Worm (Caenorhabditis elegans) whole organism, L4 larva: Measurements from ENCODE around the gene D2045.8.

Experiments used
- T26A8.4 ChIP-seq: fragments of 200-800 bp; sonication (Bioruptor generic); IDR thresholded peaks from 2 replicates; pipeline ENCODE4 v1.3.6; 2022; ENCODE audit warnings: missing genetic modification characterization, missing compliant biosample characterization
- aly-2 ChIP-seq: sonication (generic microtip); optimal IDR thresholded peaks from 2 replicates; lab custom pipeline; 2018; ENCODE audit warnings: missing biosample characterization, missing genetic modification characterization
- daf-19 ChIP-seq: fragments of 200-800 bp; sonication (Bioruptor generic); conservative IDR thresholded peaks from 2 replicates; pipeline ENCODE4 v1.3.6; 2022; ENCODE audit warnings: missing genetic modification characterization, missing compliant biosample characterization
- dmd-9 ChIP-seq: fragments of 200-800 bp; sonication (Bioruptor generic); IDR thresholded peaks from 2 replicates; pipeline ENCODE4 v1.3.6; 2022; ENCODE audit warnings: missing genetic modification reagents, missing genetic modification characterization, missing compliant biosample characterization
- lin-39 ChIP-seq: fragments of 150-350 bp; optimal IDR thresholded peaks from 2 replicates; lab custom pipeline; 2014; ENCODE audit warnings: missing biosample characterization, missing genetic modification reagents, missing genetic modification characterization
- lsy-2 ChIP-seq, 2 experiments: fragments of 150-350 bp in 1 of 2; sonication (generic microtip) in 1 of 2; optimal IDR thresholded peaks; 2 replicates each; lab custom pipeline; 2014 to 2017; ENCODE audit warnings: missing biosample characterization in 2 of 2, missing genetic modification characterization in 2 of 2
- mdl-1 ChIP-seq, 2 experiments: fragments of 150-350 bp in 1 of 2; sonication (generic microtip) in 1 of 2; optimal IDR thresholded peaks; 2 replicates each; lab custom pipeline; 2014 to 2017; ENCODE audit warnings: missing biosample characterization in 2 of 2, missing genetic modification characterization in 2 of 2
- nhr-25 ChIP-seq: sonication (generic microtip); optimal IDR thresholded peaks from 2 replicates; lab custom pipeline; 2017; ENCODE audit warnings: missing genetic modification characterization, mild to moderate bottlenecking, missing compliant biosample characterization, antibody characterized with exemption, moderate library complexity, borderline replicate concordance; ENCODE audit not compliant: insufficient read depth
- nhr-77 ChIP-seq: fragments of 150-350 bp; optimal IDR thresholded peaks from 2 replicates; lab custom pipeline; 2014; ENCODE audit warnings: missing biosample characterization, missing genetic modification characterization
- rbr-2 ChIP-seq: sonication (generic microtip); optimal IDR thresholded peaks from 2 replicates; lab custom pipeline; 2016; ENCODE audit warnings: missing genotype, missing genetic modification characterization, missing compliant biosample characterization
- saeg-2 ChIP-seq: fragments of 200-800 bp; sonication (Bioruptor generic); IDR thresholded peaks from 2 replicates; pipeline ENCODE4 v1.3.6; 2022; ENCODE audit warnings: missing genetic modification reagents, missing genetic modification characterization, missing compliant biosample characterization

DNA sequence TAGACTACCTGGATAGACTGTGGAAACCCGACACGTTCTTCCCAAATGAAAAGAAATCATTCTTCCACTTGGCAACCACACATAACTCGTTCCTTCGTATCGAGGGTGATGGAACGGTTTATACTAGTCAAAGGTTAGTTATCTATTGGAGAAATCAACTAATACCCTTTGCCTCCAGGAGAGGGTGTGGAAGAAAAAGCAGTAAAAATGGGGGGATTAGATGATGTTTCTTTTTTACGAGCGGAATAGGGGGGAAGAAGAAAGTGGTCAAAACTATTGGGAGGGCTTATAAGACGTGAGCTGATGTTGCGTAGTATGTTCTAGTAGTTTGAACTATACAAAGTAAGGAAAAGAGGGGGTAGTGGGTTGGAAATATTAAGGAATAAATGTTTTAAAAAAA, 40.9 kb downstream of the D2045.8 start:
- no peak for TF ChIP-seq T26A8.4
- no peak for TF ChIP-seq daf-19 (GFP tag; lab: Robert Waterston, UW)
- no peak for TF ChIP-seq rbr-2
- no peak for TF ChIP-seq mdl-1 (tag; optimal IDR thresholded peaks at IDR 0.05; lab: Kevin White, UChicago)
- no peak for TF ChIP-seq dmd-9
- TF ChIP-seq saeg-2, result no peak
- no peak for TF ChIP-seq lsy-2 (tag; optimal IDR thresholded peaks at IDR 0.05; lab: Kevin White, UChicago)
- TF ChIP-seq lin-39, result no peak
- no peak for TF ChIP-seq nhr-25 (tag; lab: Kevin White, UChicago)
- no peak for TF ChIP-seq nhr-77 (tag; lab: Kevin White, UChicago)
- no peak for TF ChIP-seq aly-2 (tag; lab: Kevin White, UChicago)
